Worm (Caenorhabditis elegans) whole organism, late embryonic: ENCODE results near the gene F32H5.3.

ENCODE experiments used
- ama-1 ChIP-seq: fragments of 150-350 bp; optimal IDR thresholded peaks from 2 replicates; lab custom pipeline; 2014
- fax-1 ChIP-seq: sonication (generic microtip); optimal IDR thresholded peaks from 2 replicates; lab custom pipeline; 2016; ENCODE audit warnings: missing genotype, missing genetic modification characterization, missing compliant biosample characterization
- nhr-11 ChIP-seq: fragments of 150-350 bp; optimal IDR thresholded peaks from 2 replicates; lab custom pipeline; 2014; ENCODE audit warnings: missing biosample characterization, missing genetic modification characterization
- unc-3 ChIP-seq, 2 experiments: fragments of 200-800 bp in 1 of 2; sonication (Bioruptor generic) in 1 of 2; sonication (generic microtip) in 1 of 2; conservative IDR thresholded peaks in 1 of 2; optimal IDR thresholded peaks in 1 of 2; 2 replicates each; pipeline versions ENCODE4 v1.3.6 to Lab custom; 2016 to 2022; ENCODE audit warnings: missing compliant biosample characterization in 2 of 2, missing genetic modification characterization in 2 of 2, missing genetic modification reagents in 1 of 2
- unc-55 ChIP-seq: sonication (generic microtip); optimal IDR thresholded peaks from 2 replicates; lab custom pipeline; 2017; ENCODE audit warnings: missing biosample characterization, missing genetic modification reagents, missing genetic modification characterization
- ztf-16 ChIP-seq: sonication (generic microtip); optimal IDR thresholded peaks from 2 replicates; lab custom pipeline; 2017; ENCODE audit warnings: missing genetic modification characterization, missing compliant biosample characterization

DNA sequence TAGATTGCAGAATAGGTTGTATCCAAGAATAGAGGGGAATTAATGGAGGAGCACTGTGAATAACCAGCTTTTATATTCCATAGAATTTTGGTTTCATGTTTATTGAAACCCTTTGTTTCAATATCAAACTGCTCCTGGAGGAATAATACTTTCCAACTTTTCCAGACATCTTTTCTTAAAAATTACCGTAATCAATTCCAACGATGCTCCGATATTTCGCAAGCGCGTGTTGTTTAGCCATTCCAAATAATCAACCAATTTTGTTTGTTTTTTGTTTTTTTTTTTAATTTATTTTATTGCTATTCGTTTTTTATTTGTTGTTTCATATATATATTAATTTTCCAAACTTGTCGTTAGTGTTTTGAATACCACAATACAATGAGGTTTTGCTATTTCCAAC, 46.9 kb downstream of the F32H5.3 start, which contains the start of gene cutl-1:
- TF ChIP-seq ztf-16 (tag; lab: Kevin White, UChicago) = no peak
- TF ChIP-seq ama-1 (lab: Kevin White, UChicago) = no peak
- TF ChIP-seq unc-55 = no peak
- no peak for TF ChIP-seq nhr-11
- no peak for TF ChIP-seq unc-3 (GFP tag; conservative IDR thresholded peaks at IDR 0.05; lab: Robert Waterston, UW)
- TF ChIP-seq unc-3 (tag; optimal IDR thresholded peaks at IDR 0.05; lab: Kevin White, UChicago) = no peak
- TF ChIP-seq fax-1 (tag; lab: Kevin White, UChicago) = no peak
